Worm (Caenorhabditis elegans) whole organism, early embryonic: Measurements from ENCODE around the gene elt-6.

ENCODE experiments used
- ama-1 ChIP-seq: fragments of 150-350 bp; optimal IDR thresholded peaks from 2 replicates; lab custom pipeline; 2014
- ceh-13 ChIP-seq: fragments of 200-800 bp; sonication (Bioruptor generic); optimal IDR thresholded peaks from 2 replicates; lab custom pipeline; 2018; ENCODE audit warnings: mild to moderate bottlenecking, missing genetic modification characterization, missing compliant biosample characterization
- ceh-36 ChIP-seq: sonication (generic microtip); optimal IDR thresholded peaks from 2 replicates; lab custom pipeline; 2016; ENCODE audit warnings: missing genetic modification characterization, inconsistent platforms, missing compliant biosample characterization
- hmbx-1 ChIP-seq: sonication (generic microtip); optimal IDR thresholded peaks from 2 replicates; lab custom pipeline; 2016; ENCODE audit warnings: mild to moderate bottlenecking, missing genetic modification characterization, missing compliant biosample characterization
- tbx-11 ChIP-seq: fragments of 200-800 bp; sonication (Bioruptor generic); IDR thresholded peaks from 2 replicates; pipeline ENCODE4 v1.3.6; 2022; ENCODE audit warnings: missing genetic modification characterization, missing compliant biosample characterization

- TF ChIP-seq ama-1 (lab: Kevin White, UChicago) (no peak), ceh-36 (tag; lab: Kevin White, UChicago) (no peak), hmbx-1 (tag; lab: Kevin White, UChicago) (no peak), tbx-11 (no peak), ceh-13 (GFP tag; lab: Kevin White, UChicago) (no peak)
Measured at ce11 chrIV:1914900-1915299, 2.9 kb upstream of the elt-6 start.
